Worm (Caenorhabditis elegans) whole organism, L4 larva: ENCODE data around the gene Y50E8A.22.

Source experiments
- Y48G9A.11 ChIP-seq: fragments of 200-800 bp; sonication (Bioruptor generic); IDR thresholded peaks from 2 replicates; pipeline ENCODE4 v1.3.6; 2022; ENCODE audit warnings: missing genetic modification reagents, missing genetic modification characterization, missing compliant biosample characterization
- ZK546.5 ChIP-seq, 2 experiments: sonication (generic microtip); optimal IDR thresholded peaks; 2 replicates each; lab custom pipeline; 2017; ENCODE audit warnings: missing biosample characterization in 2 of 2, missing genetic modification characterization in 2 of 2
- ama-1 ChIP-seq: fragments of 150-350 bp; optimal IDR thresholded peaks from 2 replicates; lab custom pipeline; 2014; ENCODE audit warnings: inconsistent platforms, mixed read lengths
- ceh-28 ChIP-seq: fragments of 150-350 bp; optimal IDR thresholded peaks from 2 replicates; lab custom pipeline; 2014; ENCODE audit warnings: missing biosample characterization, missing genetic modification reagents, missing genetic modification characterization
- ceh-62 ChIP-seq: sonication (generic microtip); optimal IDR thresholded peaks from 2 replicates; lab custom pipeline; 2017; ENCODE audit warnings: missing biosample characterization, missing genetic modification characterization
- lim-7 ChIP-seq: fragments of 200-800 bp; sonication (Bioruptor generic); IDR thresholded peaks from 2 replicates; pipeline ENCODE4 v1.3.6; 2022; ENCODE audit warnings: missing genetic modification characterization, missing compliant biosample characterization
- mep-1 ChIP-seq: fragments of 150-350 bp; sonication (generic microtip); optimal IDR thresholded peaks from 3 replicates; lab custom pipeline; 2014; ENCODE audit warnings: missing biosample characterization, missing genetic modification characterization
- nhr-42 ChIP-seq: fragments of 200-800 bp; sonication (Bioruptor generic); IDR thresholded peaks from 2 replicates; pipeline ENCODE4 v1.3.6; 2022; ENCODE audit warnings: missing genetic modification characterization, missing compliant biosample characterization
- nhr-77 ChIP-seq: fragments of 150-350 bp; optimal IDR thresholded peaks from 2 replicates; lab custom pipeline; 2014; ENCODE audit warnings: missing biosample characterization, missing genetic modification characterization
- skn-1 ChIP-seq: fragments of 150-350 bp; optimal IDR thresholded peaks from 2 replicates; lab custom pipeline; 2014; ENCODE audit warnings: missing biosample characterization, missing genetic modification characterization
- snpc-4 ChIP-seq: fragments of 150-350 bp; optimal IDR thresholded peaks from 2 replicates; lab custom pipeline; 2014; ENCODE audit warnings: missing biosample characterization, missing genetic modification characterization
- unc-62 ChIP-seq, 3 experiments: fragments of 150-350 bp in 1 of 3; sonication (generic microtip); optimal IDR thresholded peaks in 2 of 3; peaks in 1 of 3; 1 replicate in 1 of 3; 2 replicates in 2 of 3; lab custom pipeline; 2014 to 2017; ENCODE audit warnings: missing biosample characterization in 3 of 3, missing genetic modification characterization in 3 of 3, missing genetic modification reagents in 3 of 3, missing genotype in 1 of 3
- zag-1 ChIP-seq: fragments of 150-350 bp; optimal IDR thresholded peaks from 2 replicates; lab custom pipeline; 2014; ENCODE audit warnings: missing biosample characterization, missing genetic modification characterization

ce11 chrV:14736851-14737250 lies 12.0 kb downstream of the Y50E8A.22 start, which contains the start of gene Y50E8A.5:
- TF ChIP-seq ama-1 (lab: Kevin White, UChicago) (no peak), ceh-62 (tag; lab: Kevin White, UChicago) (no peak), zag-1 (tag; lab: Kevin White, UChicago) (no peak), ceh-28 (no peak), mep-1 (no peak), skn-1 (tag; lab: Kevin White, UChicago) (no peak), ZK546.5 (tag; optimal IDR thresholded peaks at IDR 0.05; lab: Kevin White, UChicago) (no peak), snpc-4 (tag; lab: Kevin White, UChicago) (no peak), nhr-42 (GFP tag; lab: Robert Waterston, UW) (no peak), Y48G9A.11 (GFP tag; lab: Robert Waterston, UW) (no peak), unc-62 (GFP tag; optimal IDR thresholded peaks at IDR 0.05 in 1 of 2; lab: Kevin White, UChicago) (no peak), unc-62 (tag; optimal IDR thresholded peaks at IDR 0.05; lab: Kevin White, UChicago) (no peak), nhr-77 (tag; lab: Kevin White, UChicago) (no peak), lim-7 (GFP tag; lab: Robert Waterston, UW) (no peak)
